Worm (Caenorhabditis elegans): ENCODE data around the gene spv-1.

The spv-1 gene

DNA sequence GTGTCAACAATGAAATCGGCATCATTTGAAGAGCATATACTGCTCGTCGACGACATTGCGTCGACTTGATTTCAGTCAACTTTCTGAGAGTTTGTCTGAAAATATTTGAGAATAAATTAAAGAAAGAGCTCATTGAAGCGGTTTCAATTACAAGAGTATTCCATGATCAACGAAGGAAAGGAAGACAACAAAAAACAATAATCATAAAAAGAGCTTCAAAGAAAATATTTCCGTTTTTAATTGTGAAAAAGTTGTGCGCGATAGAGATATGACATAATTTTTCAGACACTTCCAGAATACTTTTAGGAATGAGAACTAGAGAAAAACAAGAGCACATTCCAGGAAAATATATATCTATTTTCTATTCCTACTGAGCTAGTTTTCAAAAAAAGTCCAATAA is at the start of gene spv-1:
TSS of gene spv-1 (minus strand) at position 101 of the 400 bp plus-strand sequence.
- no peak for TF ChIP-seq nhr-179 (tag; optimal IDR thresholded peaks at IDR 0.05)
- TF ChIP-seq B0019.2 (GFP tag; conservative IDR thresholded peaks at IDR 0.05): no peak
- TF ChIP-seq chd-7 (tag; optimal IDR thresholded peaks at IDR 0.05): no peak
- no peak for TF ChIP-seq bed-2 (GFP tag; IDR thresholded peaks at IDR 0.05)
- no peak for TF ChIP-seq let-607 (tag; optimal IDR thresholded peaks at IDR 0.05)
- no peak for TF ChIP-seq B0035.1 (tag; optimal IDR thresholded peaks at IDR 0.05)
- no peak for TF ChIP-seq fkh-3 (tag; optimal IDR thresholded peaks at IDR 0.05)
- no peak for TF ChIP-seq xnd-1 (tag; optimal IDR thresholded peaks at IDR 0.05)
- TF ChIP-seq ztf-6 (GFP tag; IDR thresholded peaks at IDR 0.05): no peak
- no peak for TF ChIP-seq T07F8.4 (tag; optimal IDR thresholded peaks at IDR 0.05)
- no peak for TF ChIP-seq ztf-18 (tag; optimal IDR thresholded peaks at IDR 0.05)
- TF ChIP-seq let-526 (GFP tag; IDR thresholded peaks at IDR 0.05): no peak
- TF ChIP-seq F57A8.1 (GFP tag; optimal IDR thresholded peaks at IDR 0.05): no peak
- TF ChIP-seq ceh-100 (GFP tag; IDR thresholded peaks at IDR 0.05): no peak
- no peak for TF ChIP-seq lin-26 (GFP tag; IDR thresholded peaks at IDR 0.05)
- TF ChIP-seq akir-1 (GFP tag; optimal IDR thresholded peaks at IDR 0.05): no peak
- TF ChIP-seq ztf-22 (GFP tag; optimal IDR thresholded peaks at IDR 0.05): no peak
- TF ChIP-seq B0261.1 (tag; optimal IDR thresholded peaks at IDR 0.05): no peak
- TF ChIP-seq C17E4.6 (GFP tag; IDR thresholded peaks at IDR 0.05): no peak

DNA sequence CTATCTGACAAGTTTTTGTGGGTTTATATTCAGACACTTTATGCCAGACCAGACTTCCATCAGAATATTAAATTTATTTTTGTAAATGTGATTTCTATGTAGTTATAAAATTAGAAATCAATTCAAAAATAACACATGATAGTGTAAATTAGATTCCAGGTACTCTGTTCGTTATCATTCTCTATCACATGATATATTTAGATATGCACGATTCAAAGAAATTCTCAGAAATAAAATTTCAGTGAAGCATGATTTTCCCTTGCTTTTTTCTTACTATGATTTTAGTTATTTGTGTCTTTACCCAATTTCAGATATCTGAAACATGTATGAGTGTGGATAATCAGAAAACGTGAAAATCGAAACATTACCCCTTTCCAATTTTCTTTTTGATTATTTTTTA is 49.0 kb upstream of the spv-1 start:
- no peak for TF ChIP-seq mes-4 (tag; optimal IDR thresholded peaks at IDR 0.05)
- no peak for TF ChIP-seq nhr-90 (tag; optimal IDR thresholded peaks at IDR 0.05)
- TF ChIP-seq let-526 (GFP tag; IDR thresholded peaks at IDR 0.05): no peak
- TF ChIP-seq F52B5.7 (tag; optimal IDR thresholded peaks at IDR 0.05): no peak
- TF ChIP-seq ceh-58 (GFP tag; IDR thresholded peaks at IDR 0.05): no peak
- no peak for TF ChIP-seq ztf-3 (GFP tag; optimal IDR thresholded peaks at IDR 0.05)

DNA sequence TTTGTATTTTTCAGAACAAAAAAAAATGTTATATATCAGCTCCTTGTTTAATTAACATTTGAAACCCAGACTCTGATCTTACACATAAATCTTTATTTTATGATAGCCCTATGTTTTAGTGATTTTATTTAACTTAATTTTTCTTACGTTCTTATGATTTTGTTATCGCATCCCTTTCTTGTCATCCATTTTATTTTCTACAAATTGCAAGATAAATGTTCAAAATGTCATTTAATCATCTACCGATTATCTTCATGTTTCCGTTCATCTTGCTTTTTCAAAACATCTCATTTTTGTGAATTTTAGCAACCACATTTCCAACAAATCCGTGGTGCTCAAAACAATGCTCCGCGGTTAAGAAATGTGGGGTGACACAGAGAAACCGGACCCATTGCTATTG is 47.8 kb upstream of the spv-1 start, which contains the start of gene DH11.5:
TSS of gene DH11.5 (plus strand) at position 301 of the 400 bp plus-strand sequence.
- TF ChIP-seq madf-3 (GFP tag; IDR thresholded peaks at IDR 0.05) (no peak), lsy-27 (tag; optimal IDR thresholded peaks at IDR 0.05; ENCODE audit: borderline replicate concordance, insufficient read depth) (no peak)

DNA sequence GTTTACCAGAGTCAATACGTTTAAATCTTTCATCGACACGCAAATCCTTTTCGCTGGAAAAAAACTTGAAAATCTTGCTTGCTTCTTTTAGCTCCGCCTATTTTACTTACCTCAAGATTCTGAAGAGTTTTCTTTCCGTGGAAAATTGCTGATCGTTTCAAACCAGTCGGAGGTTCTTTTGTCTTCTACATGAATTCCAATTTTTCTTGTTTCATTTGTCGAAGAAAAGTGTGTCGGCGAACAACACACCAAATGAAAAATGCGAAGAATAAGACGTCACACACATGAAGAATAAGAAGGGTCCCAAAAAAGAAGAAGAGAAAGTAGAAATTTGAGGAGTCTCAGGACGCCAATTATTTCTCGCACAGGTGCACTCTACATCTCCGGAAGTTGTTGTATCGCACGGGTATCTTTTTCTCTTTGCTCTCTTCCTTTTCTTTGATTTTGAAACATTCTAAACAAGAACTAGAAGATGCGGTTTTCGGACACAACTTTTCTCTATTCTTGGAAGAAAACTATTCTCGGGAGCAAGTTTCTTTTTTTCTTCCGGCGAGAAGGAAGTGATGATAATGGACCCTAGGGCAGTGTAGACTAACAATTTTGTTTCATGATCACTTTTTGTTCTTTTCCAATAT is 45.8 kb upstream of the spv-1 start:
- TF ChIP-seq lsy-27 (tag; optimal IDR thresholded peaks at IDR 0.05; ENCODE audit: borderline replicate concordance, insufficient read depth) (no peak), snpc-4 (GFP tag; optimal IDR thresholded peaks at IDR 0.05) (no peak), snpc-4 (tag; optimal IDR thresholded peaks at IDR 0.05) (no peak), lsl-1 (GFP tag; optimal IDR thresholded peaks at IDR 0.05) (no peak), ztf-3 (GFP tag; optimal IDR thresholded peaks at IDR 0.05) (no peak), lin-54 (GFP tag; optimal IDR thresholded peaks at IDR 0.05) (no peak), gei-17 (GFP tag; optimal IDR thresholded peaks at IDR 0.05) (no peak), F49E8.2 (tag; optimal IDR thresholded peaks at IDR 0.05; ENCODE audit: insufficient read depth) (no peak), C06A6.2 (GFP tag; conservative IDR thresholded peaks at IDR 0.05) (no peak)
